Worm (Caenorhabditis elegans): ENCODE measurements around the gene F40A3.4.

- TF ChIP-seq nhr-80 (tag; optimal IDR thresholded peaks at IDR 0.05), result no peak
- TF ChIP-seq nfya-2 (GFP tag; IDR thresholded peaks at IDR 0.05), result no peak
- no peak for TF ChIP-seq pha-4 (tag; optimal IDR thresholded peaks at IDR 0.05)
- no peak for TF ChIP-seq nfyb-1 (GFP tag; IDR thresholded peaks at IDR 0.05)
- no peak for TF ChIP-seq ets-4 (GFP tag; optimal IDR thresholded peaks at IDR 0.05)
- no peak for TF ChIP-seq nfya-1 (tag; optimal IDR thresholded peaks at IDR 0.05; ENCODE audit: borderline replicate concordance, insufficient read depth)
- no peak for TF ChIP-seq unc-62 (GFP tag; optimal IDR thresholded peaks at IDR 0.05)
- no peak for TF ChIP-seq D2030.7 (GFP tag; IDR thresholded peaks at IDR 0.05)
- no peak for TF ChIP-seq Y95B8A.8 (GFP tag; IDR thresholded peaks at IDR 0.05)
- no peak for TF ChIP-seq F10E7.11 (tag; optimal IDR thresholded peaks at IDR 0.05)
These were observed 28.4 kb upstream of the F40A3.4 start, which contains the start of gene memo-1 for ce11 chrV:7847170-7847569.
